Fruit fly (Drosophila melanogaster) S2 (cell line): ENCODE data around the gene CG46427.

Source experiments
- CG8478 ChIP-seq: fragments of >200 bp; optimal IDR thresholded peaks from 2 replicates; lab custom pipeline; 2018
- CTCF ChIP-seq, 2 experiments: fragments of >200 bp; optimal IDR thresholded peaks; 2 replicates each; lab custom pipeline; 2018

- TF ChIP-seq CG8478 (no peak), CTCF (optimal IDR thresholded peaks at IDR 0.05; lab: Kevin White, UChicago) (peak; percentile 20 to 23)
Observed at dm6 chr3R:12422379-12422975, 16.5 kb downstream of the CG46427 start, which contains the start of the genes Scgbeta and CG17202.
